Worm (Caenorhabditis elegans) whole organism, young adult: ENCODE measurements around the gene F42D1.4.

Experiments
- B0261.1 ChIP-seq: sonication (generic microtip); optimal IDR thresholded peaks from 2 replicates; lab custom pipeline; 2016; ENCODE audit warnings: mild to moderate bottlenecking, missing genetic modification characterization, moderate library complexity, missing compliant biosample characterization
- B0336.3 ChIP-seq: fragments of 200-800 bp; sonication (Bioruptor generic); IDR thresholded peaks from 2 replicates; pipeline ENCODE4 v1.3.6; 2022; ENCODE audit warnings: missing genetic modification characterization, missing compliant biosample characterization
- D2030.7 ChIP-seq: fragments of 200-800 bp; sonication (Bioruptor generic); IDR thresholded peaks from 2 replicates; pipeline ENCODE4 v1.3.6; 2022; ENCODE audit warnings: missing genetic modification reagents, missing genetic modification characterization, missing compliant biosample characterization
- F22D6.2 ChIP-seq: sonication (generic microtip); optimal IDR thresholded peaks from 2 replicates; lab custom pipeline; 2016; ENCODE audit warnings: mild to moderate bottlenecking, missing genetic modification characterization, missing compliant biosample characterization
- F23B12.7 ChIP-seq: sonication (generic microtip); optimal IDR thresholded peaks from 2 replicates; lab custom pipeline; 2017; ENCODE audit warnings: missing genetic modification characterization, mild to moderate bottlenecking, missing compliant biosample characterization, antibody characterized with exemption, moderate library complexity; ENCODE audit not compliant: insufficient read depth
- F39B2.1 ChIP-seq: fragments of 200-800 bp; sonication (Bioruptor generic); IDR thresholded peaks from 2 replicates; pipeline ENCODE4 v1.3.6; 2022; ENCODE audit warnings: missing genetic modification reagents, missing genetic modification characterization, missing compliant biosample characterization
- F52B5.7 ChIP-seq: sonication (generic microtip); optimal IDR thresholded peaks from 2 replicates; lab custom pipeline; 2016; ENCODE audit warnings: mild to moderate bottlenecking, missing genetic modification characterization, missing compliant biosample characterization
- F57A8.1 ChIP-seq: fragments of 200-800 bp; sonication (Bioruptor generic); optimal IDR thresholded peaks from 2 replicates; lab custom pipeline; 2018; ENCODE audit warnings: mild to moderate bottlenecking, missing genetic modification characterization, moderate library complexity, missing compliant biosample characterization
- K11D2.4 ChIP-seq: fragments of 200-800 bp; sonication (Bioruptor generic); IDR thresholded peaks from 2 replicates; pipeline ENCODE4 v1.3.6; 2022; ENCODE audit warnings: missing genetic modification reagents, missing genetic modification characterization, missing compliant biosample characterization
- Y56A3A.18 ChIP-seq: fragments of 200-800 bp; sonication (Bioruptor generic); IDR thresholded peaks from 2 replicates; pipeline ENCODE4 v1.3.6; 2022; ENCODE audit warnings: missing genetic modification reagents, missing genetic modification characterization, missing compliant biosample characterization
- Y95B8A.8 ChIP-seq: fragments of 200-800 bp; sonication (Bioruptor generic); IDR thresholded peaks from 2 replicates; pipeline ENCODE4 v1.3.6; 2022; ENCODE audit warnings: missing genetic modification reagents, missing genetic modification characterization, missing compliant biosample characterization
- ama-1 ChIP-seq, 3 experiments: fragments of 150-350 bp in 1 of 3; sonication (generic microtip) in 2 of 3; optimal IDR thresholded peaks; 2 replicates each; lab custom pipeline; 2014 to 2018; ENCODE audit warnings: missing biosample characterization in 2 of 3, missing genetic modification characterization in 2 of 3, missing genetic modification reagents in 2 of 3
- atf-7 ChIP-seq: sonication (generic microtip); optimal IDR thresholded peaks from 2 replicates; lab custom pipeline; 2017; ENCODE audit warnings: mild to moderate bottlenecking, missing genetic modification characterization, missing compliant biosample characterization
- ccch-3 ChIP-seq: fragments of 200-800 bp; sonication (Bioruptor generic); optimal IDR thresholded peaks from 2 replicates; lab custom pipeline; 2018; ENCODE audit warnings: mild to moderate bottlenecking, missing genetic modification characterization, missing compliant biosample characterization
- ceh-91 ChIP-seq: fragments of 200-800 bp; sonication (Bioruptor generic); IDR thresholded peaks from 2 replicates; pipeline ENCODE4 v1.3.6; 2022; ENCODE audit warnings: missing genetic modification reagents, missing genetic modification characterization, missing compliant biosample characterization
- dox-1 ChIP-seq: fragments of 200-800 bp; sonication (Bioruptor generic); IDR thresholded peaks from 2 replicates; pipeline ENCODE4 v1.3.6; 2022; ENCODE audit warnings: missing genetic modification reagents, missing genetic modification characterization, missing compliant biosample characterization
- egl-18 ChIP-seq: fragments of 200-800 bp; sonication (Bioruptor generic); IDR thresholded peaks from 2 replicates; pipeline ENCODE4 v1.3.6; 2022; ENCODE audit warnings: missing genetic modification reagents, missing genetic modification characterization, missing compliant biosample characterization
- ets-4 ChIP-seq: fragments of 200-800 bp; sonication (Bioruptor generic); optimal IDR thresholded peaks from 2 replicates; lab custom pipeline; 2018; ENCODE audit warnings: mild to moderate bottlenecking, missing genetic modification characterization, missing compliant biosample characterization
- gei-17 ChIP-seq: fragments of 200-800 bp; sonication (Bioruptor generic); optimal IDR thresholded peaks from 2 replicates; lab custom pipeline; 2018; ENCODE audit warnings: mild to moderate bottlenecking, missing genetic modification characterization, missing compliant biosample characterization
- hlh-26 ChIP-seq: fragments of 200-800 bp; sonication (Bioruptor generic); conservative IDR thresholded peaks from 2 replicates; pipeline ENCODE4 v1.3.6; 2022; ENCODE audit warnings: missing genetic modification reagents, missing genetic modification characterization, missing compliant biosample characterization
- hmg-20 ChIP-seq: fragments of 200-800 bp; sonication (Bioruptor generic); IDR thresholded peaks from 2 replicates; pipeline ENCODE4 v1.3.6; 2022; ENCODE audit warnings: missing genetic modification reagents, missing genetic modification characterization, missing compliant biosample characterization
- madf-6 ChIP-seq: fragments of 200-800 bp; sonication (Bioruptor generic); IDR thresholded peaks from 2 replicates; pipeline ENCODE4 v1.3.6; 2022; ENCODE audit warnings: missing genetic modification reagents, missing genetic modification characterization, missing compliant biosample characterization
- mes-4 ChIP-seq: sonication (generic microtip); optimal IDR thresholded peaks from 2 replicates; lab custom pipeline; 2016; ENCODE audit warnings: missing genotype, missing genetic modification characterization, missing compliant biosample characterization
- mxl-1 ChIP-seq: sonication (generic microtip); optimal IDR thresholded peaks from 2 replicates; lab custom pipeline; 2016; ENCODE audit warnings: missing genetic modification characterization, missing compliant biosample characterization
- nhr-179 ChIP-seq: sonication (generic microtip); optimal IDR thresholded peaks from 2 replicates; lab custom pipeline; 2016; ENCODE audit warnings: mild to moderate bottlenecking, missing genetic modification characterization, missing compliant biosample characterization
- nhr-80 ChIP-seq: sonication (generic microtip); optimal IDR thresholded peaks from 2 replicates; lab custom pipeline; 2016; ENCODE audit warnings: missing genetic modification characterization, missing compliant biosample characterization
- nhr-90 ChIP-seq: sonication (generic microtip); optimal IDR thresholded peaks from 2 replicates; lab custom pipeline; 2016; ENCODE audit warnings: missing genotype, mild to moderate bottlenecking, missing genetic modification characterization, missing compliant biosample characterization
- pbrm-1 ChIP-seq: fragments of 200-800 bp; sonication (Bioruptor generic); IDR thresholded peaks from 2 replicates; pipeline ENCODE4 v1.3.6; 2022; ENCODE audit warnings: missing genetic modification reagents, missing genetic modification characterization, missing compliant biosample characterization
- snpc-1.1 ChIP-seq: sonication (generic microtip); optimal IDR thresholded peaks from 2 replicates; lab custom pipeline; 2017; ENCODE audit warnings: missing genetic modification characterization, mild to moderate bottlenecking, missing compliant biosample characterization, antibody characterized with exemption, moderate library complexity, missing genotype, missing genetic modification reagents; ENCODE audit not compliant: insufficient read depth
- snpc-3.4 ChIP-seq: sonication (generic microtip); optimal IDR thresholded peaks from 2 replicates; lab custom pipeline; 2017; ENCODE audit warnings: missing genetic modification characterization, mild to moderate bottlenecking, missing compliant biosample characterization, antibody characterized with exemption, moderate library complexity, missing genotype, missing genetic modification reagents
- snpc-4 ChIP-seq, 5 experiments: fragments of 150-350 bp in 1 of 5; sonication (generic microtip) in 4 of 5; optimal IDR thresholded peaks; 2 replicates each; lab custom pipeline; 2014 to 2018; ENCODE audit warnings: missing genetic modification characterization in 5 of 5, missing biosample characterization in 3 of 5, antibody characterized with exemption in 2 of 5, mild to moderate bottlenecking in 2 of 5, missing compliant biosample characterization in 2 of 5, missing genotype in 2 of 5, moderate library complexity in 2 of 5, missing genetic modification reagents in 1 of 5
- sptf-2 ChIP-seq: fragments of 200-800 bp; sonication (Bioruptor generic); optimal IDR thresholded peaks from 2 replicates; lab custom pipeline; 2018; ENCODE audit warnings: mild to moderate bottlenecking, missing genetic modification characterization, missing compliant biosample characterization
- unc-130 ChIP-seq: sonication (generic microtip); optimal IDR thresholded peaks from 2 replicates; lab custom pipeline; 2016; ENCODE audit warnings: missing genetic modification reagents, missing genetic modification characterization, missing compliant biosample characterization
- zfh-2 ChIP-seq: fragments of 200-800 bp; sonication (Bioruptor generic); conservative IDR thresholded peaks from 2 replicates; pipeline ENCODE4 v1.3.6; 2022; ENCODE audit warnings: missing genetic modification reagents, missing genetic modification characterization, missing compliant biosample characterization
- ztf-22 ChIP-seq: fragments of 200-800 bp; sonication (Bioruptor generic); optimal IDR thresholded peaks from 2 replicates; lab custom pipeline; 2018; ENCODE audit warnings: mild to moderate bottlenecking, missing genetic modification characterization, moderate library complexity, missing compliant biosample characterization

The F42D1.4 gene

ce11 chrX:14767813-14768212 is 39.2 kb upstream of the F42D1.4 start:
- no peak for TF ChIP-seq snpc-4 (GFP tag; optimal IDR thresholded peaks at IDR 0.05; lab: Kevin White, UChicago)
- peak in 2 of 4 experiments; percentile 76 to 88 for TF ChIP-seq snpc-4 (tag; optimal IDR thresholded peaks at IDR 0.05; lab: Kevin White, UChicago)
- TF ChIP-seq snpc-1.1 (tag; lab: Kevin White, UChicago) = peak; percentile 59
- no peak for TF ChIP-seq atf-7 (tag; lab: Kevin White, UChicago)
- peak; percentile 66 for TF ChIP-seq zfh-2 (GFP tag; lab: Robert Waterston, UW)
- TF ChIP-seq, all 124 proteins: peak for 3

- TF ChIP-seq hmg-20 (GFP tag; lab: Robert Waterston, UW) (no peak), zfh-2 (GFP tag; lab: Robert Waterston, UW) (no peak), snpc-3.4 (tag; lab: Kevin White, UChicago) (no peak), egl-18 (no peak), nhr-80 (tag; lab: Kevin White, UChicago) (peak; percentile 76), ama-1 (optimal IDR thresholded peaks at IDR 0.05; lab: Kevin White, UChicago) (no peak), ama-1 (GFP tag; optimal IDR thresholded peaks at IDR 0.05; lab: Kevin White, UChicago) (no peak), mes-4 (tag; lab: Kevin White, UChicago) (no peak), ceh-91 (no peak), ztf-22 (no peak), unc-130 (GFP tag; lab: Kevin White, UChicago) (no peak), ccch-3 (GFP tag; lab: Kevin White, UChicago) (no peak), Y56A3A.18 (no peak), dox-1 (GFP tag; lab: Robert Waterston, UW) (0 out of 2 replicates have a peak, but pooled peaks have one; percentile 37), Y95B8A.8 (GFP tag; lab: Robert Waterston, UW) (no peak), hlh-26 (GFP tag; lab: Robert Waterston, UW) (no peak), nhr-179 (tag; lab: Kevin White, UChicago) (no peak)
- TF ChIP-seq, all 124 proteins: peak for 2
These were observed 38.0 kb upstream of the F42D1.4 start for ce11 chrX:14768989-14769388.

- TF ChIP-seq F57A8.1 (GFP tag; lab: Kevin White, UChicago) (no peak), nhr-80 (tag; lab: Kevin White, UChicago) (peak; percentile 79)
These were observed 36.7 kb upstream of the F42D1.4 start for ce11 chrX:14770336-14770735.

ce11 chrX:14771682-14772081 is 35.4 kb upstream of the F42D1.4 start, which contains the start of gene Y16B4A.2:
Y16B4A.2 (minus strand) TSS chrX:14771851.
- no peak for TF ChIP-seq mxl-1 (tag; lab: Kevin White, UChicago)
- TF ChIP-seq nhr-80 (tag; lab: Kevin White, UChicago) = peak; percentile 43

ce11 chrX:14773238-14773637 is 33.8 kb upstream of the F42D1.4 start, which contains the start of gene unc-3:
unc-3 (plus strand) TSS chrX:14773538.
- TF ChIP-seq nhr-90 (tag; lab: Kevin White, UChicago) (no peak), zfh-2 (GFP tag; lab: Robert Waterston, UW) (peak; percentile 38; the same call in 1 of the 2 replicates), B0261.1 (tag; lab: Kevin White, UChicago) (no peak), madf-6 (GFP tag; lab: Robert Waterston, UW) (no peak)
- TF ChIP-seq, all 124 proteins: peak for 1

ce11 chrX:14775222-14775621 is 31.8 kb upstream of the F42D1.4 start:
- TF ChIP-seq pbrm-1 (GFP tag; lab: Robert Waterston, UW) (no peak), B0336.3 (GFP tag; lab: Robert Waterston, UW) (no peak), F23B12.7 (tag; lab: Kevin White, UChicago) (no peak), sptf-2 (GFP tag; lab: Kevin White, UChicago) (no peak), mxl-1 (tag; lab: Kevin White, UChicago) (no peak), hmg-20 (GFP tag; lab: Robert Waterston, UW) (no peak), K11D2.4 (no peak), gei-17 (no peak), F52B5.7 (tag; lab: Kevin White, UChicago) (no peak), dox-1 (GFP tag; lab: Robert Waterston, UW) (no peak), ets-4 (GFP tag; lab: Kevin White, UChicago) (no peak), hlh-26 (GFP tag; lab: Robert Waterston, UW) (no peak), F39B2.1 (GFP tag; lab: Robert Waterston, UW) (no peak), D2030.7 (GFP tag; lab: Robert Waterston, UW) (no peak), F22D6.2 (no peak)
